Fruit fly (Drosophila melanogaster) whole organism, embryonic: ENCODE results near the gene CG31855.

Source experiments
- CG10959 ChIP-seq: fragments of 200-800 bp; sonication (Bioruptor generic); IDR thresholded peaks from 2 replicates; pipeline ENCODE4 v1.3.6; 2022; ENCODE audit warnings: missing biosample characterization, missing genetic modification characterization
- CG11723 ChIP-seq: fragments of 200-800 bp; sonication (Bioruptor generic); optimal IDR thresholded peaks from 2 replicates; lab custom pipeline; 2017; ENCODE audit warnings: missing biosample characterization, mild to moderate bottlenecking, missing genetic modification characterization
- CG13894 ChIP-seq: fragments of 200-800 bp; sonication (Bioruptor generic); optimal IDR thresholded peaks from 3 replicates; lab custom pipeline; 2018; ENCODE audit warnings: missing biosample characterization, mild to moderate bottlenecking, missing genetic modification characterization, moderate library complexity
- CG15601 ChIP-seq: fragments of 200-800 bp; sonication (Bioruptor generic); optimal IDR thresholded peaks from 3 replicates; lab custom pipeline; 2019; ENCODE audit warnings: missing biosample characterization, mild to moderate bottlenecking, missing genetic modification characterization, moderate library complexity
- CG15696 ChIP-seq: fragments of 200-800 bp; sonication (Bioruptor generic); optimal IDR thresholded peaks from 2 replicates; lab custom pipeline; 2019; ENCODE audit warnings: missing biosample characterization, mild to moderate bottlenecking, missing genetic modification characterization, moderate library complexity
- CG17328 ChIP-seq: fragments of 200-800 bp; sonication (Bioruptor generic); IDR thresholded peaks from 2 replicates; pipeline ENCODE4 v1.3.6; 2022; ENCODE audit warnings: missing biosample characterization, missing genetic modification characterization
- CG17385 ChIP-seq: fragments of 200-800 bp; sonication (Bioruptor generic); optimal IDR thresholded peaks from 3 replicates; lab custom pipeline; 2018; ENCODE audit warnings: missing biosample characterization, mild to moderate bottlenecking, missing genetic modification characterization
- CG17829 ChIP-seq: fragments of 200-800 bp; optimal IDR thresholded peaks from 2 replicates; lab custom pipeline; 2019; ENCODE audit warnings: missing biosample characterization, mild to moderate bottlenecking, missing genetic modification characterization, moderate library complexity
- CG1792 ChIP-seq: fragments of 200-800 bp; sonication (Bioruptor generic); optimal IDR thresholded peaks from 2 replicates; lab custom pipeline; 2016; ENCODE audit warnings: missing biosample characterization, missing genetic modification characterization
- CG18619 ChIP-seq: fragments of 200-800 bp; sonication (Bioruptor generic); optimal IDR thresholded peaks from 3 replicates; lab custom pipeline; 2017; ENCODE audit warnings: missing biosample characterization, mild to moderate bottlenecking, missing genetic modification characterization
- CG2889 ChIP-seq: fragments of 200-800 bp; sonication (Bioruptor generic); IDR thresholded peaks from 3 replicates; pipeline ENCODE4 v1.3.6; 2022; ENCODE audit warnings: missing biosample characterization, missing genetic modification characterization
- CG32767 ChIP-seq: fragments of 200-800 bp; sonication (Bioruptor generic); IDR thresholded peaks from 2 replicates; pipeline ENCODE4 v1.3.6; 2022; ENCODE audit warnings: missing biosample characterization, missing genetic modification characterization
- CG4730 ChIP-seq: fragments of 200-800 bp; sonication (Bioruptor generic); IDR thresholded peaks from 2 replicates; pipeline ENCODE4 v1.3.6; 2022; ENCODE audit warnings: missing biosample characterization, missing genetic modification characterization
- CG4854 ChIP-seq: fragments of 200-800 bp; sonication (Bioruptor generic); optimal IDR thresholded peaks from 2 replicates; lab custom pipeline; 2016; ENCODE audit warnings: missing biosample characterization, missing genetic modification characterization, inconsistent platforms
- CG6689 ChIP-seq: fragments of 200-800 bp; sonication (Bioruptor generic); IDR thresholded peaks from 2 replicates; pipeline ENCODE4 v1.3.6; 2022; ENCODE audit warnings: missing biosample characterization, missing genetic modification characterization
- CG6765 ChIP-seq: fragments of 200-800 bp; sonication (Bioruptor generic); optimal IDR thresholded peaks from 3 replicates; lab custom pipeline; 2017; ENCODE audit warnings: missing biosample characterization, mild to moderate bottlenecking, missing genetic modification characterization
- CG6813 ChIP-seq: fragments of 200-800 bp; sonication (Bioruptor generic); optimal IDR thresholded peaks from 2 replicates; lab custom pipeline; 2017; ENCODE audit warnings: missing biosample characterization, missing genetic modification characterization, mild to moderate bottlenecking, moderate library complexity, missing genetic modification reagents
- CG7745 ChIP-seq: fragments of 200-800 bp; sonication (Bioruptor generic); optimal IDR thresholded peaks from 2 replicates; lab custom pipeline; 2018; ENCODE audit warnings: missing biosample characterization, mild to moderate bottlenecking, missing genetic modification characterization, moderate library complexity
- CG7987 ChIP-seq: fragments of 200-800 bp; sonication (Bioruptor generic); optimal IDR thresholded peaks from 2 replicates; lab custom pipeline; 2018; ENCODE audit warnings: missing biosample characterization, mild to moderate bottlenecking, missing genetic modification characterization, moderate library complexity
- CG9215 ChIP-seq: fragments of 200-800 bp; sonication (Bioruptor generic); IDR thresholded peaks from 2 replicates; pipeline ENCODE4 v1.3.6; 2022; ENCODE audit warnings: missing biosample characterization, missing genetic modification characterization
- Camta ChIP-seq: fragments of 200-800 bp; sonication (Bioruptor generic); optimal IDR thresholded peaks from 2 replicates; lab custom pipeline; 2016; ENCODE audit warnings: missing biosample characterization, missing genetic modification characterization
- Dref ChIP-seq: fragments of 200-800 bp; sonication (Bioruptor generic); IDR thresholded peaks from 2 replicates; pipeline ENCODE4 v1.3.6; 2022; ENCODE audit warnings: missing biosample characterization, missing genetic modification characterization
- Eip74EF ChIP-seq, 2 experiments: fragments of 200-800 bp in 1 of 2; fragments of >200 bp in 1 of 2; sonication (Bioruptor generic) in 1 of 2; optimal IDR thresholded peaks; 2 replicates each; lab custom pipeline; 2017 to 2019; ENCODE audit warnings: missing biosample characterization in 2 of 2, missing genetic modification characterization in 2 of 2, mild to moderate bottlenecking in 1 of 2, moderate library complexity in 1 of 2
- Ets97D ChIP-seq: fragments of 200-800 bp; sonication (Bioruptor generic); optimal IDR thresholded peaks from 3 replicates; lab custom pipeline; 2016; ENCODE audit warnings: missing biosample characterization, missing genetic modification characterization
- Fer1 ChIP-seq: fragments of 200-800 bp; sonication (Bioruptor generic); optimal IDR thresholded peaks from 2 replicates; lab custom pipeline; 2017; ENCODE audit warnings: missing biosample characterization, mild to moderate bottlenecking, missing genetic modification characterization
- Fer3 ChIP-seq: fragments of 200-800 bp; sonication (Bioruptor generic); optimal IDR thresholded peaks from 2 replicates; lab custom pipeline; 2018; ENCODE audit warnings: missing biosample characterization, mild to moderate bottlenecking, missing genetic modification characterization, moderate library complexity
- GATAe ChIP-seq: fragments of 200-800 bp; sonication (Bioruptor generic); conservative IDR thresholded peaks from 2 replicates; pipeline ENCODE4 v1.3.6; 2022; ENCODE audit warnings: missing biosample characterization, missing genetic modification characterization
- Oli ChIP-seq: fragments of 200-800 bp; sonication (Bioruptor generic); optimal IDR thresholded peaks from 2 replicates; lab custom pipeline; 2018; ENCODE audit warnings: missing biosample characterization, mild to moderate bottlenecking, missing genetic modification characterization, moderate library complexity
- Sox100B ChIP-seq: fragments of 200-800 bp; sonication (Bioruptor generic); optimal IDR thresholded peaks from 3 replicates; lab custom pipeline; 2018; ENCODE audit warnings: missing biosample characterization, mild to moderate bottlenecking, missing genetic modification characterization
- Xbp1 ChIP-seq: fragments of 200-800 bp; sonication (Bioruptor generic); optimal IDR thresholded peaks from 3 replicates; lab custom pipeline; 2016; ENCODE audit warnings: missing biosample characterization, mild to moderate bottlenecking, missing genetic modification characterization
- YL-1 ChIP-seq: fragments of 200-800 bp; sonication (Bioruptor generic); optimal IDR thresholded peaks from 3 replicates; lab custom pipeline; 2017; ENCODE audit warnings: missing biosample characterization, mild to moderate bottlenecking, missing genetic modification characterization
- crc ChIP-seq: fragments of 200-800 bp; sonication (Bioruptor generic); optimal IDR thresholded peaks from 2 replicates; lab custom pipeline; 2016; ENCODE audit warnings: missing biosample characterization, missing genetic modification characterization
- crol ChIP-seq: fragments of 200-800 bp; sonication (Bioruptor generic); IDR thresholded peaks from 2 replicates; pipeline ENCODE4 v1.3.6; 2022; ENCODE audit warnings: missing biosample characterization, missing genetic modification characterization
- ems ChIP-seq: fragments of 200-800 bp; sonication (Bioruptor generic); optimal IDR thresholded peaks from 3 replicates; lab custom pipeline; 2016; ENCODE audit warnings: missing biosample characterization, missing genetic modification characterization
- eve ChIP-seq, 2 experiments: fragments of >200 bp; optimal IDR thresholded peaks; 2 replicates each; lab custom pipeline; 2017; ENCODE audit warnings: missing biosample characterization in 2 of 2, missing genetic modification characterization in 2 of 2
- fd3F ChIP-seq: fragments of 200-800 bp; sonication (Bioruptor generic); optimal IDR thresholded peaks from 2 replicates; lab custom pipeline; 2018; ENCODE audit warnings: missing biosample characterization, mild to moderate bottlenecking, missing genetic modification characterization, moderate library complexity
- ftz-f1 ChIP-seq: fragments of 200-800 bp; sonication (Bioruptor generic); optimal IDR thresholded peaks from 2 replicates; lab custom pipeline; 2016; ENCODE audit warnings: missing biosample characterization, missing genetic modification characterization
- fu2 ChIP-seq: fragments of 200-800 bp; sonication (Bioruptor generic); optimal IDR thresholded peaks from 2 replicates; lab custom pipeline; 2016; ENCODE audit warnings: missing biosample characterization, missing genetic modification characterization
- grau ChIP-seq: fragments of 200-800 bp; optimal IDR thresholded peaks from 3 replicates; lab custom pipeline; 2019; ENCODE audit warnings: missing biosample characterization, mild to moderate bottlenecking, missing genetic modification characterization, moderate library complexity
- jigr1 ChIP-seq: fragments of 200-800 bp; sonication (Bioruptor generic); IDR thresholded peaks from 3 replicates; pipeline ENCODE4 v1.3.6; 2022; ENCODE audit warnings: missing biosample characterization, missing genetic modification characterization
- lov ChIP-seq, 2 experiments: fragments of 200-800 bp in 1 of 2; fragments of >200 bp in 1 of 2; sonication (Bioruptor generic) in 1 of 2; IDR thresholded peaks in 1 of 2; optimal IDR thresholded peaks in 1 of 2; 2 replicates in 1 of 2; 3 replicates in 1 of 2; pipeline versions ENCODE4 v1.3.6 to Lab custom; 2017 to 2022; ENCODE audit warnings: missing biosample characterization in 1 of 2, missing genetic modification characterization in 1 of 2
- ro ChIP-seq: fragments of 200-800 bp; sonication (Bioruptor generic); IDR thresholded peaks from 2 replicates; pipeline ENCODE4 v1.3.6; 2022; ENCODE audit warnings: missing biosample characterization, missing genetic modification characterization
- sd ChIP-seq: fragments of 200-800 bp; sonication (Bioruptor generic); optimal IDR thresholded peaks from 3 replicates; lab custom pipeline; 2018; ENCODE audit warnings: missing biosample characterization, mild to moderate bottlenecking, missing genetic modification characterization, moderate library complexity
- sisA ChIP-seq: fragments of 200-800 bp; sonication (Bioruptor generic); IDR thresholded peaks from 2 replicates; pipeline ENCODE4 v1.3.6; 2022; ENCODE audit warnings: missing biosample characterization, missing genetic modification characterization
- ssp ChIP-seq: fragments of 200-800 bp; sonication (Bioruptor generic); IDR thresholded peaks from 2 replicates; pipeline ENCODE4 v1.3.6; 2022; ENCODE audit warnings: missing biosample characterization, missing genetic modification characterization
- sug ChIP-seq: fragments of 200-800 bp; optimal IDR thresholded peaks from 2 replicates; lab custom pipeline; 2019; ENCODE audit warnings: missing biosample characterization, mild to moderate bottlenecking, missing genetic modification characterization, moderate library complexity
- tll ChIP-seq, 2 experiments: fragments of 200-800 bp in 1 of 2; fragments of >200 bp in 1 of 2; sonication (Bioruptor generic) in 1 of 2; optimal IDR thresholded peaks; 2 replicates each; lab custom pipeline; 2017 to 2019; ENCODE audit warnings: missing biosample characterization in 2 of 2, missing genetic modification characterization in 2 of 2, mild to moderate bottlenecking in 1 of 2, moderate library complexity in 1 of 2
- twi ChIP-seq: fragments of 200-800 bp; optimal IDR thresholded peaks from 2 replicates; lab custom pipeline; 2019; ENCODE audit warnings: missing biosample characterization, mild to moderate bottlenecking, missing genetic modification characterization, moderate library complexity

Gene CG31855

dm6 chr2L:13373435-13374242 is 4.6 kb downstream of the CG31855 start, which contains the start of the genes Bdp1 and CG6565 (continued):
- TF ChIP-seq GATAe (GFP tag; lab: Robert Waterston, UW), result peak; percentile 79
- TF ChIP-seq jigr1 (GFP tag; lab: Robert Waterston, UW), result peak; percentile 96
- TF ChIP-seq CG15696 (tag; lab: Kevin White, UChicago), result peak; percentile 97
- TF ChIP-seq CG4730 (GFP tag; lab: Robert Waterston, UW), result peak; percentile 94
- TF ChIP-seq CG6765 (GFP tag; lab: Kevin White, UChicago), result peak; percentile 85
- TF ChIP-seq ssp, result peak; percentile 92
- peak; percentile 95 for TF ChIP-seq grau (tag; lab: Kevin White, UChicago)
- TF ChIP-seq CG15601 (tag; lab: Kevin White, UChicago), result peak; percentile 93
- peak; percentile 97 for TF ChIP-seq CG18619
- TF ChIP-seq Camta (GFP tag; lab: Kevin White, UChicago), result peak; percentile 99
- peak; percentile 98 for TF ChIP-seq CG6689 (GFP tag; lab: Robert Waterston, UW)
- peak; percentile 94 for TF ChIP-seq twi (tag; lab: Kevin White, UChicago)
- TF ChIP-seq fd3F, result peak; percentile 95
- TF ChIP-seq sug (tag; lab: Kevin White, UChicago), result peak; percentile 95
- no peak for TF ChIP-seq CG7745 (tag; lab: Kevin White, UChicago)
- TF ChIP-seq CG6813 (GFP tag; lab: Kevin White, UChicago), result peak; percentile 85
- TF ChIP-seq CG2889 (GFP tag; lab: Robert Waterston, UW), result peak; percentile 90
- TF ChIP-seq ems (GFP tag; lab: Kevin White, UChicago), result peak; percentile 98
- peak; percentile 94 for TF ChIP-seq crol
- peak; percentile 99 for TF ChIP-seq fu2 (GFP tag; lab: Kevin White, UChicago)
- TF ChIP-seq Fer1 (GFP tag; lab: Kevin White, UChicago), result peak; percentile 95
- TF ChIP-seq Oli (tag; lab: Kevin White, UChicago), result peak; percentile 96
- TF ChIP-seq crc (GFP tag; lab: Kevin White, UChicago), result peak; percentile 95
- peak; percentile 97 for TF ChIP-seq sisA (GFP tag; lab: Robert Waterston, UW)
- peak; percentile 90 for TF ChIP-seq CG10959
- peak; percentile 88 for TF ChIP-seq CG32767 (GFP tag; lab: Robert Waterston, UW)
- peak; percentile 94 for TF ChIP-seq CG11723 (GFP tag; lab: Kevin White, UChicago)
- TF ChIP-seq tll (GFP tag; optimal IDR thresholded peaks at IDR 0.05; lab: Kevin White, UChicago), result peak; percentile 54 to 94
- peak; percentile 97 for TF ChIP-seq CG9215
- peak; percentile 95 for TF ChIP-seq Ets97D (GFP tag; lab: Kevin White, UChicago)
- peak; percentile 26; the same call in 1 of the 2 replicates for TF ChIP-seq Dref (GFP tag; lab: Robert Waterston, UW)
- TF ChIP-seq CG17829 (tag; lab: Kevin White, UChicago), result peak; percentile 91
- TF ChIP-seq CG4854 (GFP tag; lab: Kevin White, UChicago), result peak; percentile 97
- peak; percentile 99 for TF ChIP-seq Xbp1 (GFP tag; lab: Kevin White, UChicago)
- TF ChIP-seq Fer3 (tag; lab: Kevin White, UChicago), result peak; percentile 94
- TF ChIP-seq CG17328 (GFP tag; lab: Robert Waterston, UW), result peak; percentile 90
- peak; percentile 52 for TF ChIP-seq ftz-f1 (GFP tag; lab: Kevin White, UChicago)
- TF ChIP-seq Sox100B (GFP tag; lab: Kevin White, UChicago), result peak; percentile 98
- TF ChIP-seq YL-1 (GFP tag; lab: Kevin White, UChicago), result peak; percentile 94
- peak; percentile 97 for TF ChIP-seq CG1792
- no peak for TF ChIP-seq lov (optimal IDR thresholded peaks at IDR 0.05; lab: Kevin White, UChicago)
- peak; percentile 85; the same call in 2 of the 3 replicates for TF ChIP-seq lov (GFP tag; IDR thresholded peaks at IDR 0.05; lab: Robert Waterston, UW)
- peak; percentile 94 for TF ChIP-seq CG13894 (tag; lab: Kevin White, UChicago)
- peak; percentile 90 for TF ChIP-seq ro (GFP tag; lab: Robert Waterston, UW)
- TF ChIP-seq Eip74EF (GFP tag; optimal IDR thresholded peaks at IDR 0.05; lab: Kevin White, UChicago), result peak in 1 of 2 experiments; percentile 88
- TF ChIP-seq CG17385 (GFP tag; lab: Kevin White, UChicago), result peak; percentile 93
- peak; percentile 85 for TF ChIP-seq CG7987 (GFP tag; lab: Kevin White, UChicago)
- peak; percentile 90 for TF ChIP-seq sd (tag; lab: Kevin White, UChicago)
- TF ChIP-seq eve (GFP tag; optimal IDR thresholded peaks at IDR 0.05; lab: Kevin White, UChicago), result peak in 1 of 2 experiments; percentile 90
